Worm (Caenorhabditis elegans) whole organism, L1 larva: ENCODE data around the gene ZC84.7.

ENCODE experiments used
- aly-2 ChIP-seq: fragments of 150-350 bp; optimal IDR thresholded peaks from 2 replicates; lab custom pipeline; 2014; ENCODE audit warnings: missing biosample characterization, missing genetic modification characterization
- egl-27 ChIP-seq, 2 experiments: fragments of 150-350 bp in 1 of 2; sonication (generic microtip); optimal IDR thresholded peaks; 3 replicates each; lab custom pipeline; 2017 to 2018; ENCODE audit warnings: missing biosample characterization in 2 of 2, missing genetic modification characterization in 2 of 2, missing genetic modification reagents in 2 of 2
- ets-5 ChIP-seq: fragments of 200-800 bp; sonication (Bioruptor generic); IDR thresholded peaks from 2 replicates; pipeline ENCODE4 v1.3.6; 2022; ENCODE audit warnings: missing genetic modification characterization, missing compliant biosample characterization
- grh-1 ChIP-seq: fragments of 200-800 bp; sonication (Bioruptor generic); IDR thresholded peaks from 2 replicates; pipeline ENCODE4 v1.3.6; 2022; ENCODE audit warnings: missing genetic modification reagents, missing genetic modification characterization, missing compliant biosample characterization
- lin-15B ChIP-seq: fragments of 150-350 bp; sonication (generic microtip); optimal IDR thresholded peaks from 3 replicates; lab custom pipeline; 2014; ENCODE audit warnings: missing biosample characterization, missing genetic modification characterization
- nhr-12 ChIP-seq: sonication (generic microtip); optimal IDR thresholded peaks from 2 replicates; lab custom pipeline; 2017; ENCODE audit warnings: missing biosample characterization, missing genetic modification characterization
- nhr-237 ChIP-seq: fragments of 150-350 bp; optimal IDR thresholded peaks from 2 replicates; lab custom pipeline; 2014; ENCODE audit warnings: missing biosample characterization, missing genetic modification characterization
- pax-3 ChIP-seq: fragments of 200-800 bp; sonication (Bioruptor generic); optimal IDR thresholded peaks from 2 replicates; lab custom pipeline; 2018; ENCODE audit warnings: mild to moderate bottlenecking, missing genetic modification characterization, moderate library complexity, missing compliant biosample characterization
- tbx-2 ChIP-seq: sonication (generic microtip); optimal IDR thresholded peaks from 2 replicates; lab custom pipeline; 2016; ENCODE audit warnings: missing genetic modification characterization, missing compliant biosample characterization

ce11 chrIII:9199605-9200004, 13.8 kb downstream of the ZC84.7 start, which contains the start of gene ZC84.6:
- TF ChIP-seq aly-2 (no peak), nhr-237 (tag; lab: Kevin White, UChicago) (no peak), tbx-2 (tag; lab: Kevin White, UChicago) (no peak), ets-5 (no peak), nhr-12 (tag; lab: Kevin White, UChicago) (no peak), egl-27 (tag; optimal IDR thresholded peaks at IDR 0.05; lab: Kevin White, UChicago) (no peak), pax-3 (tag; lab: Kevin White, UChicago) (no peak), lin-15B (tag; lab: Kevin White, UChicago) (no peak), grh-1 (GFP tag; lab: Robert Waterston, UW) (no peak)
